Fruit fly (Drosophila melanogaster) S2 (cell line): ENCODE measurements around the gene wus.

Source experiments
- CG8478 ChIP-seq: fragments of >200 bp; optimal IDR thresholded peaks from 2 replicates; lab custom pipeline; 2018
- CTCF ChIP-seq, 2 experiments: fragments of >200 bp; optimal IDR thresholded peaks; 2 replicates each; lab custom pipeline; 2018

dm6 chrX:16909297-16909696 is 31.4 kb downstream of the wus start:
- TF ChIP-seq CTCF (optimal IDR thresholded peaks at IDR 0.05; lab: Kevin White, UChicago) (no peak), CG8478 (lab: Kevin White, UChicago) (no peak)
